Fruit fly (Drosophila melanogaster): ENCODE results near the gene kuk.

The kuk gene

dm6 chr3R:17065018-17065784, 14.8 kb upstream of the kuk start (continued):
- TF ChIP-seq ato (GFP tag; IDR thresholded peaks at IDR 0.05; ENCODE audit: partially characterized antibody) = no peak
- TF ChIP-seq jigr1 (GFP tag; IDR thresholded peaks at IDR 0.05) = 0 out of 3 replicates have a peak, but pooled peaks have one; percentile 47
- TF ChIP-seq CG2129 (GFP tag; IDR thresholded peaks at IDR 0.05; ENCODE audit: partially characterized antibody) = no peak
- TF ChIP-seq cas (GFP tag; IDR thresholded peaks at IDR 0.05) = peak; percentile 55; the same call in 1 of the 2 replicates
- TF ChIP-seq CG1529 (GFP tag; optimal IDR thresholded peaks at IDR 0.05) = peak; percentile 87
- peak; percentile 78 for TF ChIP-seq CG11456 (GFP tag; IDR thresholded peaks at IDR 0.05)
- TF ChIP-seq CG4282 (GFP tag; optimal IDR thresholded peaks at IDR 0.05) = peak; percentile 55
- TF ChIP-seq E2f1 (GFP tag; IDR thresholded peaks at IDR 0.05) = peak; percentile 87
- peak; percentile 87 for TF ChIP-seq CG32532 (GFP tag; IDR thresholded peaks at IDR 0.05)
- TF ChIP-seq CG2889 (GFP tag; IDR thresholded peaks at IDR 0.05) = peak; percentile 81
- peak; percentile 93 for TF ChIP-seq Fer1 (GFP tag; optimal IDR thresholded peaks at IDR 0.05)
- TF ChIP-seq ewg (GFP tag; optimal IDR thresholded peaks at IDR 0.05) = peak; percentile 85
- peak; percentile 96 for TF ChIP-seq CG30403 (GFP tag; optimal IDR thresholded peaks at IDR 0.05)
- TF ChIP-seq dati (GFP tag; IDR thresholded peaks at IDR 0.05) = peak; percentile 80
- TF ChIP-seq CG2120 (GFP tag; optimal IDR thresholded peaks at IDR 0.05) = peak; percentile 98
- TF ChIP-seq CG9727 (GFP tag; optimal IDR thresholded peaks at IDR 0.05) = peak; percentile 93
- peak; percentile 79 for TF ChIP-seq CG17328 (GFP tag; IDR thresholded peaks at IDR 0.05)
- no peak for TF ChIP-seq Doc3 (GFP tag; IDR thresholded peaks at IDR 0.05; ENCODE audit: partially characterized antibody)
- peak; percentile 95 for TF ChIP-seq nmo (GFP tag; optimal IDR thresholded peaks at IDR 0.05)
- TF ChIP-seq CG4328 (GFP tag; optimal IDR thresholded peaks at IDR 0.05) = peak; percentile 86
- TF ChIP-seq btn (GFP tag; optimal IDR thresholded peaks at IDR 0.05) = peak; percentile 60
- TF ChIP-seq D19A (tag; optimal IDR thresholded peaks at IDR 0.05) = peak; percentile 91
- TF ChIP-seq Meics (GFP tag; optimal IDR thresholded peaks at IDR 0.05) = peak; percentile 94
- TF ChIP-seq so (GFP tag; IDR thresholded peaks at IDR 0.05) = peak; percentile 90
- peak; percentile 87 for TF ChIP-seq CG10366 (GFP tag; IDR thresholded peaks at IDR 0.05)

- TF ChIP-seq Med (GFP tag) (peak; percentile 29), ci (GFP tag; IDR thresholded peaks at IDR 0.05) (0 out of 3 replicates have a peak, but pooled peaks have one; percentile 38), sr (GFP tag; IDR thresholded peaks at IDR 0.05) (peak; percentile 63; the same call in 2 of the 3 replicates), CG12659 (GFP tag; optimal IDR thresholded peaks at IDR 0.05) (no peak), CG12769 (tag; optimal IDR thresholded peaks at IDR 0.05) (peak; percentile 60), zen (tag; optimal IDR thresholded peaks at IDR 0.05) (no peak), twi (tag; optimal IDR thresholded peaks at IDR 0.05) (peak; percentile 67)
Observed at dm6 chr3R:17066077-17066476, 14.0 kb upstream of the kuk start.

dm6 chr3R:17066828-17067430, 13.1 kb upstream of the kuk start:
- no peak for TF ChIP-seq H15 (GFP tag; IDR thresholded peaks at IDR 0.05)
- TF ChIP-seq Sry-δ (GFP tag; optimal IDR thresholded peaks at IDR 0.05) = no peak
- peak; percentile 57 for TF ChIP-seq Ets65A (GFP tag)
- no peak for TF ChIP-seq CG2202 (tag; optimal IDR thresholded peaks at IDR 0.05)
- TF ChIP-seq CG4730 (GFP tag; IDR thresholded peaks at IDR 0.05) = no peak
- TF ChIP-seq z (GFP tag; IDR thresholded peaks at IDR 0.05) = peak; percentile 37; the same call in 1 of the 3 replicates
- TF ChIP-seq al (GFP tag; IDR thresholded peaks at IDR 0.05) = no peak
- TF ChIP-seq CG7963 (GFP tag; IDR thresholded peaks at IDR 0.05; ENCODE audit: partially characterized antibody) = no peak
- TF ChIP-seq Side (GFP tag; optimal IDR thresholded peaks at IDR 0.05) = no peak
- no peak for TF ChIP-seq Dbx (GFP tag; IDR thresholded peaks at IDR 0.05)
- TF ChIP-seq Dek (tag; optimal IDR thresholded peaks at IDR 0.05) = no peak
- TF ChIP-seq Trl (optimal IDR thresholded peaks at IDR 0.05) = no peak
- no peak for TF ChIP-seq Trl (GFP tag; optimal IDR thresholded peaks at IDR 0.05)
- no peak for TF ChIP-seq knrl (GFP tag; IDR thresholded peaks at IDR 0.05; ENCODE audit: partially characterized antibody)
- no peak for TF ChIP-seq cg (GFP tag; optimal IDR thresholded peaks at IDR 0.05)
- TF ChIP-seq Fer1 (GFP tag; optimal IDR thresholded peaks at IDR 0.05) = no peak
- TF ChIP-seq CG13296 (GFP tag; optimal IDR thresholded peaks at IDR 0.05) = no peak
- peak; percentile 85 for TF ChIP-seq Med (GFP tag)

All from whole organism, embryonic.